Worm (Caenorhabditis elegans) whole organism, L4 larva: ENCODE measurements around the gene spp-27.
"Not testable (repeated sequence)": the region's sequence is repeated elsewhere in the genome, so short reads cannot be mapped to it uniquely, and the experiment has no call there.

Experiments
- R02D3.7 ChIP-seq: fragments of 150-350 bp; sonication (generic microtip); optimal IDR thresholded peaks from 3 replicates; lab custom pipeline; 2014; ENCODE audit warnings: missing biosample characterization, missing genetic modification characterization
- ZK337.2 ChIP-seq: fragments of 200-800 bp; sonication (Bioruptor generic); IDR thresholded peaks from 2 replicates; pipeline ENCODE4 v1.3.6; 2022; ENCODE audit warnings: missing genetic modification reagents, missing genetic modification characterization, missing compliant biosample characterization
- dmd-8 ChIP-seq: fragments of 200-800 bp; sonication (Bioruptor generic); IDR thresholded peaks from 2 replicates; pipeline ENCODE4 v1.3.6; 2022; ENCODE audit warnings: missing genetic modification characterization, missing compliant biosample characterization
- fkh-10 ChIP-seq: fragments of 150-350 bp; optimal IDR thresholded peaks from 2 replicates; lab custom pipeline; 2014; ENCODE audit warnings: missing biosample characterization, missing genetic modification reagents, missing genetic modification characterization
- lsy-2 ChIP-seq, 2 experiments: fragments of 150-350 bp in 1 of 2; sonication (generic microtip) in 1 of 2; optimal IDR thresholded peaks; 2 replicates each; lab custom pipeline; 2014 to 2017; ENCODE audit warnings: missing biosample characterization in 2 of 2, missing genetic modification characterization in 2 of 2
- mep-1 ChIP-seq: fragments of 150-350 bp; sonication (generic microtip); optimal IDR thresholded peaks from 3 replicates; lab custom pipeline; 2014; ENCODE audit warnings: missing biosample characterization, missing genetic modification characterization

DNA sequence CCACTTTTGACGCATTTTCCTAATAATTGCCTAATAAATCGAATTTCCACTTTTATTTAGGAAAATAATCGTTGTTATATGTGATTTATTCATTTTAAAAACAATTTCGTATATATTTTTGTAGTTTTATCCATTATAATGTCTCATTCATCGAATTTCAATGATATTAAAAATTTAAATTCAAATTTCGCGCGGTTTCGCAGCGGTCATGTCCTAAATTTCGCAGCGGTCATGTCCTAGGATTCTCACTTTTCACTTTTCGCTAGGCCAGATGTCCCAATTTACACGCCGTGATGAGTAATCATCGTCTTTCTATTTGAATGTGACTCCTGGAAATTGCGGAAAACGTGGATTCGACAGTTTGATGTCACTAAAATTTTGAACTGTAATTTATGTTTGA lies 24.8 kb upstream of the spp-27 start, which contains the start of gene ZK1055.4:
- TF ChIP-seq R02D3.7 (tag; lab: Kevin White, UChicago); ZK337.2 (GFP tag; lab: Robert Waterston, UW); lsy-2 (tag; optimal IDR thresholded peaks at IDR 0.05; lab: Kevin White, UChicago); mep-1; fkh-10 (GFP tag; lab: Kevin White, UChicago); dmd-8 (GFP tag; lab: Robert Waterston, UW): not testable (repeated sequence)
